Fruit fly (Drosophila melanogaster) whole organism, embryonic: Measurements from ENCODE around the gene CG9166.

ENCODE experiments used
- Abd-B ChIP-seq: fragments of 200-800 bp; sonication (Bioruptor generic); optimal IDR thresholded peaks from 2 replicates; lab custom pipeline; 2018; ENCODE audit warnings: missing biosample characterization, mild to moderate bottlenecking, missing genetic modification characterization, moderate library complexity
- Blimp-1 ChIP-seq: fragments of 200-800 bp; sonication (Bioruptor generic); optimal IDR thresholded peaks from 3 replicates; lab custom pipeline; 2018; ENCODE audit warnings: missing biosample characterization, missing genetic modification characterization, mild to moderate bottlenecking, moderate library complexity, missing genetic modification reagents
- CG4424 ChIP-seq: fragments of 200-800 bp; sonication (Bioruptor generic); optimal IDR thresholded peaks from 3 replicates; lab custom pipeline; 2016; ENCODE audit warnings: missing biosample characterization, missing genetic modification characterization
- Dip2 ChIP-seq: fragments of 200-800 bp; sonication (Bioruptor generic); IDR thresholded peaks from 2 replicates; pipeline ENCODE4 v1.3.6; 2022; ENCODE audit warnings: missing biosample characterization, missing genetic modification characterization
- Hr39 ChIP-seq: fragments of >200 bp; optimal IDR thresholded peaks from 2 replicates; lab custom pipeline; 2017
- h ChIP-seq: fragments of >200 bp; optimal IDR thresholded peaks from 2 replicates; lab custom pipeline; 2017
- ken ChIP-seq: fragments of 200-800 bp; sonication (Bioruptor generic); IDR thresholded peaks from 3 replicates; pipeline ENCODE4 v1.3.6; 2022; ENCODE audit warnings: missing biosample characterization, missing genetic modification characterization
- org-1 ChIP-seq: fragments of 200-800 bp; sonication (Bioruptor generic); optimal IDR thresholded peaks from 2 replicates; lab custom pipeline; 2017; ENCODE audit warnings: missing biosample characterization, missing genetic modification characterization
- pros ChIP-seq: fragments of 200-800 bp; sonication (Bioruptor generic); optimal IDR thresholded peaks from 3 replicates; lab custom pipeline; 2019; ENCODE audit warnings: missing biosample characterization, mild to moderate bottlenecking, missing genetic modification characterization, moderate library complexity

DNA sequence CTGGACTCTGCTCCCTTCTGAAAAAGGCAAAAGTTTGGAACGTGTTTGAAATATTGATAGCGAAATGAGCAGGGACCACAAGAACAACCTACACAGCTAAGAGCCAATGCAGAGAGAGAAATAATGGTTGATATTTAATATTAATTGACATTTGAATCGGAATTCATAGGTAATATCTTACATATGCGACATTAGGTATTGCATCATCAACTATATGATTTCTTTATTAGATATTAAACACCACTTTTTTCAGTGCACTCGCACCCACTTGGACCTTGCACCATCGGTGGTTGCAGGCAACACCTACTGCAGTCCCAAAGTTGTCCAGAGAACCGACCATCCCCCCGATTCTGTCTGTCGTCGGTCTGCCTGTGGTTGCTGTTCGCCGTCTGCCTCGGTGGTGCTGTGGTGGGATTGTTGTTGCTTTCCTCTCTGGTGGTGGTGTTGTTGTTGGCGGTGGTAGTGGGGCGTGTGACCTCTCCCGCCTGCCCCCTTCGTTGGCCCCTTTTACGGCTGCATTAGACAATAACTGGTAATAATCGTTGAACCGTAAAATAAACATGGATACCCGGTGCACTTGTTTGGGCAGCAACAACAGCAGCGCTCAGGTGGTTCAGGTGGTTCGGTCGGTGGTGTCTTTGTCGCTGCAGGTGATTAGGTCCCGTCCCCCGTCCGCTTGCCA lies 28.1 kb downstream of the CG9166 start:
- TF ChIP-seq Abd-B (GFP tag; lab: Kevin White, UChicago) (peak; percentile 27), Blimp-1 (peak; percentile 61), ken (peak; percentile 67), h (lab: Kevin White, UChicago) (no peak), org-1 (peak; percentile 40), Dip2 (GFP tag; lab: Robert Waterston, UW) (no peak), Hr39 (no peak), pros (no peak), CG4424 (GFP tag; lab: Kevin White, UChicago) (peak; percentile 46)
